Fruit fly (Drosophila melanogaster) whole organism, embryonic: ENCODE measurements around the gene CG34278.
A peak's percentile ranks its signal among the peaks of the same experiment; 100 is the strongest.

Experiments used
- Abd-B ChIP-seq: fragments of 200-800 bp; sonication (Bioruptor generic); optimal IDR thresholded peaks from 2 replicates; lab custom pipeline; 2018; ENCODE audit warnings: missing biosample characterization, mild to moderate bottlenecking, missing genetic modification characterization, moderate library complexity
- Atf6 ChIP-seq: fragments of 200-800 bp; sonication (Bioruptor generic); IDR thresholded peaks from 2 replicates; pipeline ENCODE4 v1.3.6; 2022; ENCODE audit warnings: missing biosample characterization, missing genetic modification characterization
- BEAF-32 ChIP-seq: fragments of 200-800 bp; sonication (Bioruptor generic); optimal IDR thresholded peaks from 3 replicates; lab custom pipeline; 2017; ENCODE audit warnings: missing biosample characterization, missing genetic modification characterization, mild to moderate bottlenecking, moderate library complexity, missing genetic modification reagents
- CG11247 ChIP-seq: fragments of 200-800 bp; sonication (Bioruptor generic); IDR thresholded peaks from 2 replicates; pipeline ENCODE4 v1.3.6; 2022; ENCODE audit warnings: missing biosample characterization, missing genetic modification characterization
- CG12744 ChIP-seq: fragments of 200-800 bp; sonication (Bioruptor generic); optimal IDR thresholded peaks from 2 replicates; lab custom pipeline; 2016; ENCODE audit warnings: missing biosample characterization, missing genetic modification characterization
- CG13296 ChIP-seq: fragments of 200-800 bp; sonication (Bioruptor generic); optimal IDR thresholded peaks from 3 replicates; lab custom pipeline; 2018; ENCODE audit warnings: missing biosample characterization, mild to moderate bottlenecking, missing genetic modification characterization
- CG14014 ChIP-seq: fragments of 200-800 bp; sonication (Bioruptor generic); IDR thresholded peaks from 2 replicates; pipeline ENCODE4 v1.3.6; 2022; ENCODE audit warnings: missing biosample characterization, missing genetic modification characterization
- CG2712 ChIP-seq: fragments of 200-800 bp; optimal IDR thresholded peaks from 3 replicates; lab custom pipeline; 2019; ENCODE audit warnings: missing biosample characterization, mild to moderate bottlenecking, missing genetic modification characterization, moderate library complexity
- CG33557 ChIP-seq: fragments of 200-800 bp; sonication (Bioruptor generic); optimal IDR thresholded peaks from 2 replicates; lab custom pipeline; 2019; ENCODE audit warnings: missing biosample characterization, mild to moderate bottlenecking, missing genetic modification characterization, moderate library complexity
- CG5245 ChIP-seq: fragments of 200-800 bp; sonication (Bioruptor generic); optimal IDR thresholded peaks from 3 replicates; lab custom pipeline; 2016; ENCODE audit warnings: missing biosample characterization, missing genetic modification characterization
- CG6272 ChIP-seq: fragments of 200-800 bp; sonication (Bioruptor generic); IDR thresholded peaks from 2 replicates; pipeline ENCODE4 v1.3.6; 2022; ENCODE audit warnings: missing biosample characterization, missing genetic modification characterization
- CG6765 ChIP-seq: fragments of 200-800 bp; sonication (Bioruptor generic); optimal IDR thresholded peaks from 3 replicates; lab custom pipeline; 2017; ENCODE audit warnings: missing biosample characterization, mild to moderate bottlenecking, missing genetic modification characterization
- CG8290 ChIP-seq, 3 experiments: fragments of 200-800 bp; sonication (Bioruptor generic); optimal IDR thresholded peaks; 2 replicates each; lab custom pipeline; 2016 to 2019; ENCODE audit warnings: missing biosample characterization in 3 of 3, missing genetic modification characterization in 3 of 3, mild to moderate bottlenecking in 2 of 3, moderate library complexity in 1 of 3
- CG9437 ChIP-seq: fragments of 200-800 bp; sonication (Bioruptor generic); optimal IDR thresholded peaks from 2 replicates; lab custom pipeline; 2018; ENCODE audit warnings: missing biosample characterization, mild to moderate bottlenecking, missing genetic modification characterization
- CTCF ChIP-seq: fragments of 200-800 bp; sonication (Bioruptor generic); optimal IDR thresholded peaks from 2 replicates; lab custom pipeline; 2017; ENCODE audit warnings: missing biosample characterization, mild to moderate bottlenecking, missing genetic modification characterization, moderate library complexity
- Dek ChIP-seq: fragments of 200-800 bp; sonication (Bioruptor generic); optimal IDR thresholded peaks from 3 replicates; lab custom pipeline; 2019; ENCODE audit warnings: missing biosample characterization, mild to moderate bottlenecking, missing genetic modification characterization, moderate library complexity
- Doc2 ChIP-seq: fragments of 200-800 bp; sonication (Bioruptor generic); IDR thresholded peaks from 2 replicates; pipeline ENCODE4 v1.3.6; 2022; ENCODE audit warnings: missing biosample characterization, missing genetic modification characterization
- Elba2 ChIP-seq: fragments of 200-800 bp; sonication (Bioruptor generic); optimal IDR thresholded peaks from 3 replicates; lab custom pipeline; 2016; ENCODE audit warnings: missing biosample characterization, missing genetic modification characterization
- GATAe ChIP-seq: fragments of 200-800 bp; sonication (Bioruptor generic); conservative IDR thresholded peaks from 2 replicates; pipeline ENCODE4 v1.3.6; 2022; ENCODE audit warnings: missing biosample characterization, missing genetic modification characterization
- HLHmδ ChIP-seq: fragments of 200-800 bp; sonication (Bioruptor generic); optimal IDR thresholded peaks from 2 replicates; lab custom pipeline; 2018; ENCODE audit warnings: missing biosample characterization, mild to moderate bottlenecking, missing genetic modification characterization, moderate library complexity
- MBD-R2 ChIP-seq: fragments of 200-800 bp; sonication (Bioruptor generic); IDR thresholded peaks from 2 replicates; pipeline ENCODE4 v1.3.6; 2022; ENCODE audit warnings: missing biosample characterization, missing genetic modification characterization
- MESR4 ChIP-seq: fragments of 200-800 bp; sonication (Bioruptor generic); optimal IDR thresholded peaks from 2 replicates; lab custom pipeline; 2018; ENCODE audit warnings: missing biosample characterization, mild to moderate bottlenecking, missing genetic modification characterization, moderate library complexity
- Nf-YB ChIP-seq: fragments of 200-800 bp; sonication (Bioruptor generic); optimal IDR thresholded peaks from 3 replicates; lab custom pipeline; 2019; ENCODE audit warnings: missing biosample characterization, mild to moderate bottlenecking, missing genetic modification characterization, moderate library complexity
- Opbp ChIP-seq: fragments of 200-800 bp; sonication (Bioruptor generic); IDR thresholded peaks from 3 replicates; pipeline ENCODE4 v1.3.6; 2022; ENCODE audit warnings: missing biosample characterization, missing genetic modification characterization; ENCODE audit not compliant: partially characterized antibody
- Usf ChIP-seq: fragments of 200-800 bp; sonication (Bioruptor generic); optimal IDR thresholded peaks from 2 replicates; lab custom pipeline; 2017; ENCODE audit warnings: missing genotype, missing biosample characterization, missing genetic modification characterization
- ap ChIP-seq: fragments of 200-800 bp; sonication (Bioruptor generic); IDR thresholded peaks from 2 replicates; pipeline ENCODE4 v1.3.6; 2022; ENCODE audit warnings: missing biosample characterization, missing genetic modification characterization
- bcd ChIP-seq: fragments of 200-800 bp; sonication (Bioruptor generic); optimal IDR thresholded peaks from 2 replicates; lab custom pipeline; 2017; ENCODE audit warnings: missing biosample characterization, mild to moderate bottlenecking, missing genetic modification characterization
- cas ChIP-seq: fragments of 200-800 bp; sonication (Bioruptor generic); IDR thresholded peaks from 2 replicates; pipeline ENCODE4 v1.3.6; 2022; ENCODE audit warnings: missing biosample characterization, missing genetic modification characterization
- cato ChIP-seq: fragments of 200-800 bp; sonication (Bioruptor generic); optimal IDR thresholded peaks from 2 replicates; lab custom pipeline; 2016; ENCODE audit warnings: missing biosample characterization, missing genetic modification characterization, borderline replicate concordance
- caup ChIP-seq: fragments of 200-800 bp; sonication (Bioruptor generic); optimal IDR thresholded peaks from 3 replicates; lab custom pipeline; 2017; ENCODE audit warnings: missing biosample characterization, mild to moderate bottlenecking, missing genetic modification characterization, moderate library complexity; ENCODE audit not compliant: severe bottlenecking
- ci ChIP-seq: fragments of 200-800 bp; sonication (Bioruptor generic); IDR thresholded peaks from 3 replicates; pipeline ENCODE4 v1.3.6; 2022; ENCODE audit warnings: missing biosample characterization, missing genetic modification characterization
- eve ChIP-seq, 2 experiments: fragments of >200 bp; optimal IDR thresholded peaks; 2 replicates each; lab custom pipeline; 2017; ENCODE audit warnings: missing biosample characterization in 2 of 2, missing genetic modification characterization in 2 of 2
- exex ChIP-seq: fragments of 200-800 bp; sonication (Bioruptor generic); optimal IDR thresholded peaks from 4 replicates; lab custom pipeline; 2018; ENCODE audit warnings: missing biosample characterization, mild to moderate bottlenecking, missing genetic modification characterization, moderate library complexity
- fd3F ChIP-seq: fragments of 200-800 bp; sonication (Bioruptor generic); optimal IDR thresholded peaks from 2 replicates; lab custom pipeline; 2018; ENCODE audit warnings: missing biosample characterization, mild to moderate bottlenecking, missing genetic modification characterization, moderate library complexity
- fu2 ChIP-seq: fragments of 200-800 bp; sonication (Bioruptor generic); optimal IDR thresholded peaks from 2 replicates; lab custom pipeline; 2016; ENCODE audit warnings: missing biosample characterization, missing genetic modification characterization
- gsb ChIP-seq: fragments of 200-800 bp; sonication (Bioruptor generic); IDR thresholded peaks from 2 replicates; pipeline ENCODE4 v1.3.6; 2022; ENCODE audit warnings: missing biosample characterization, missing genetic modification characterization
- hkb ChIP-seq, 2 experiments: fragments of 200-800 bp in 1 of 2; fragments of >200 bp in 1 of 2; sonication (Bioruptor generic) in 1 of 2; IDR thresholded peaks in 1 of 2; optimal IDR thresholded peaks in 1 of 2; 2 replicates each; pipeline versions ENCODE4 v1.3.6 to Lab custom; 2017 to 2022; ENCODE audit warnings: missing biosample characterization in 1 of 2, missing genetic modification characterization in 1 of 2
- insv ChIP-seq, 2 experiments: fragments of 200-800 bp; sonication (Bioruptor generic); optimal IDR thresholded peaks; 3 replicates each; lab custom pipeline; 2016 to 2018; ENCODE audit warnings: missing biosample characterization in 2 of 2, missing genetic modification characterization in 2 of 2
- klu ChIP-seq: fragments of 200-800 bp; sonication (Bioruptor generic); IDR thresholded peaks from 2 replicates; pipeline ENCODE4 v1.3.6; 2022; ENCODE audit warnings: missing biosample characterization, missing genetic modification characterization
- nerfin-2 ChIP-seq: fragments of 200-800 bp; sonication (Bioruptor generic); IDR thresholded peaks from 2 replicates; pipeline ENCODE4 v1.3.6; 2022; ENCODE audit warnings: missing biosample characterization, missing genetic modification characterization; ENCODE audit not compliant: partially characterized antibody
- odd ChIP-seq: fragments of 200-800 bp; sonication (Bioruptor generic); optimal IDR thresholded peaks from 2 replicates; lab custom pipeline; 2017; ENCODE audit warnings: missing biosample characterization, mild to moderate bottlenecking, missing genetic modification characterization
- pros ChIP-seq: fragments of 200-800 bp; sonication (Bioruptor generic); optimal IDR thresholded peaks from 3 replicates; lab custom pipeline; 2019; ENCODE audit warnings: missing biosample characterization, mild to moderate bottlenecking, missing genetic modification characterization, moderate library complexity
- rib ChIP-seq: fragments of 200-800 bp; sonication (Bioruptor generic); IDR thresholded peaks from 2 replicates; pipeline ENCODE4 v1.3.6; 2022; ENCODE audit warnings: missing biosample characterization, missing genetic modification characterization
- sima ChIP-seq: fragments of 200-800 bp; sonication (Bioruptor generic); optimal IDR thresholded peaks from 2 replicates; lab custom pipeline; 2016; ENCODE audit warnings: missing biosample characterization, missing genetic modification characterization
- sna ChIP-seq: fragments of 200-800 bp; sonication (Bioruptor generic); IDR thresholded peaks from 2 replicates; pipeline ENCODE4 v1.3.6; 2022; ENCODE audit warnings: missing biosample characterization, missing genetic modification characterization; ENCODE audit not compliant: partially characterized antibody
- tgo ChIP-seq: fragments of 200-800 bp; sonication (Bioruptor generic); IDR thresholded peaks from 3 replicates; pipeline ENCODE4 v1.3.6; 2022; ENCODE audit warnings: missing biosample characterization, missing genetic modification characterization
- twi ChIP-seq: fragments of 200-800 bp; optimal IDR thresholded peaks from 2 replicates; lab custom pipeline; 2019; ENCODE audit warnings: missing biosample characterization, mild to moderate bottlenecking, missing genetic modification characterization, moderate library complexity
- z ChIP-seq: fragments of 200-800 bp; sonication (Bioruptor generic); IDR thresholded peaks from 3 replicates; pipeline ENCODE4 v1.3.6; 2022; ENCODE audit warnings: missing biosample characterization, missing genetic modification characterization
- zen ChIP-seq: fragments of 200-800 bp; sonication (Bioruptor generic); optimal IDR thresholded peaks from 3 replicates; lab custom pipeline; 2018; ENCODE audit warnings: missing biosample characterization, mild to moderate bottlenecking, missing genetic modification characterization, moderate library complexity

The CG34278 gene

dm6 chr3R:17072526-17073114 is 47.6 kb upstream of the CG34278 start, which contains the start of the genes Ns1 and mRpS11 (continued):
- TF ChIP-seq CG13296 (GFP tag; lab: Kevin White, UChicago) (peak; percentile 29), klu (GFP tag; lab: Robert Waterston, UW) (no peak), Atf6 (0 out of 2 replicates have a peak, but pooled peaks have one; percentile 7), Opbp (peak; percentile 57; the same call in 2 of the 3 replicates), fu2 (GFP tag; lab: Kevin White, UChicago) (peak; percentile 56), MESR4 (peak; percentile 96), rib (no peak), ci (0 out of 3 replicates have a peak, but pooled peaks have one; percentile 54), sima (GFP tag; lab: Kevin White, UChicago) (no peak), GATAe (no peak), fd3F (GFP tag; lab: Kevin White, UChicago) (no peak), insv (GFP tag; optimal IDR thresholded peaks at IDR 0.05; lab: Kevin White, UChicago) (peak in 1 of 2 experiments; percentile 11), CG6272 (GFP tag; lab: Robert Waterston, UW) (no peak), Nf-YB (GFP tag; lab: Kevin White, UChicago) (no peak), CG33557 (GFP tag; lab: Kevin White, UChicago) (no peak), exex (tag; lab: Kevin White, UChicago) (no peak), Elba2 (no peak), CTCF (GFP tag; lab: Kevin White, UChicago) (peak; percentile 13), CG8290 (GFP tag; optimal IDR thresholded peaks at IDR 0.05; lab: Kevin White, UChicago) (no peak), CG8290 (tag; optimal IDR thresholded peaks at IDR 0.05; lab: Kevin White, UChicago) (peak in 1 of 2 experiments; percentile 72), Usf (no peak), ap (GFP tag; lab: Robert Waterston, UW) (no peak), HLHmδ (GFP tag; lab: Kevin White, UChicago) (no peak), sna (0 out of 2 replicates have a peak, but pooled peaks have one; percentile 17), CG6765 (GFP tag; lab: Kevin White, UChicago) (no peak), nerfin-2 (GFP tag; lab: Robert Waterston, UW) (no peak), CG9437 (GFP tag; lab: Kevin White, UChicago) (no peak), tgo (GFP tag; lab: Robert Waterston, UW) (no peak), z (GFP tag; lab: Robert Waterston, UW) (no peak), CG2712 (tag; lab: Kevin White, UChicago) (peak; percentile 29), pros (no peak), CG11247 (GFP tag; lab: Robert Waterston, UW) (0 out of 2 replicates have a peak, but pooled peaks have one; percentile 30), bcd (peak; percentile 14), Abd-B (GFP tag; lab: Kevin White, UChicago) (no peak), cato (no peak), Dek (no peak), MBD-R2 (GFP tag; lab: Robert Waterston, UW) (peak; percentile 92), zen (tag; lab: Kevin White, UChicago) (peak; percentile 16), caup (GFP tag; lab: Kevin White, UChicago) (peak; percentile 54), CG5245 (GFP tag; lab: Kevin White, UChicago) (no peak), CG12744 (GFP tag; lab: Kevin White, UChicago) (no peak), CG14014 (no peak), twi (tag; lab: Kevin White, UChicago) (peak; percentile 34), eve (GFP tag; optimal IDR thresholded peaks at IDR 0.05; lab: Kevin White, UChicago) (no peak), hkb (optimal IDR thresholded peaks at IDR 0.05; lab: Kevin White, UChicago) (no peak), hkb (GFP tag; IDR thresholded peaks at IDR 0.05; lab: Robert Waterston, UW) (peak; percentile 52; the same call in 1 of the 2 replicates), gsb (GFP tag; lab: Robert Waterston, UW) (no peak), Doc2 (GFP tag; lab: Robert Waterston, UW) (no peak), BEAF-32 (GFP tag; lab: Kevin White, UChicago) (peak; percentile 46), odd (GFP tag; lab: Kevin White, UChicago) (no peak), cas (no peak)
